Worm (Caenorhabditis elegans) whole organism, L4 larva: ENCODE measurements around the gene C49C8.3.

ENCODE experiments used
- F10B5.3 ChIP-seq: sonication (generic microtip); optimal IDR thresholded peaks from 2 replicates; lab custom pipeline; 2016; ENCODE audit warnings: mild to moderate bottlenecking, missing genetic modification characterization, missing compliant biosample characterization
- F44E2.7 ChIP-seq: fragments of 200-800 bp; sonication (Bioruptor generic); IDR thresholded peaks from 2 replicates; pipeline ENCODE4 v2.1.2; 2022; ENCODE audit warnings: missing genetic modification characterization, missing compliant biosample characterization
- Y48G9A.11 ChIP-seq: fragments of 200-800 bp; sonication (Bioruptor generic); IDR thresholded peaks from 2 replicates; pipeline ENCODE4 v1.3.6; 2022; ENCODE audit warnings: missing genetic modification reagents, missing genetic modification characterization, missing compliant biosample characterization
- aha-1 ChIP-seq: fragments of 150-350 bp; peaks from one replicate; lab custom pipeline; 2014; ENCODE audit warnings: missing biosample characterization, missing genetic modification characterization
- arid-1 ChIP-seq: fragments of 200-800 bp; sonication (Bioruptor generic); conservative IDR thresholded peaks from 2 replicates; pipeline ENCODE4 v1.3.6; 2022; ENCODE audit warnings: missing genetic modification reagents, missing genetic modification characterization, missing compliant biosample characterization
- ceh-62 ChIP-seq: sonication (generic microtip); optimal IDR thresholded peaks from 2 replicates; lab custom pipeline; 2017; ENCODE audit warnings: missing biosample characterization, missing genetic modification characterization
- ceh-82 ChIP-seq: sonication (generic microtip); optimal IDR thresholded peaks from 2 replicates; lab custom pipeline; 2017; ENCODE audit warnings: missing biosample characterization, missing genetic modification characterization
- daf-12 ChIP-seq: fragments of 150-350 bp; optimal IDR thresholded peaks from 2 replicates; lab custom pipeline; 2014; ENCODE audit warnings: missing biosample characterization, missing genetic modification reagents, missing genetic modification characterization
- daf-16 ChIP-seq, 3 experiments: sonication (generic microtip); optimal IDR thresholded peaks; 2 replicates each; lab custom pipeline; 2016 to 2017; ENCODE audit warnings: missing genetic modification characterization in 3 of 3, missing genetic modification reagents in 3 of 3, mild to moderate bottlenecking in 2 of 3, missing compliant biosample characterization in 2 of 3, missing biosample characterization in 1 of 3, moderate library complexity in 1 of 3
- daf-19 ChIP-seq: fragments of 200-800 bp; sonication (Bioruptor generic); conservative IDR thresholded peaks from 2 replicates; pipeline ENCODE4 v1.3.6; 2022; ENCODE audit warnings: missing genetic modification characterization, missing compliant biosample characterization
- dmd-9 ChIP-seq: fragments of 200-800 bp; sonication (Bioruptor generic); IDR thresholded peaks from 2 replicates; pipeline ENCODE4 v1.3.6; 2022; ENCODE audit warnings: missing genetic modification reagents, missing genetic modification characterization, missing compliant biosample characterization
- duxl-1 ChIP-seq: sonication (generic microtip); optimal IDR thresholded peaks from 2 replicates; lab custom pipeline; 2016; ENCODE audit warnings: mild to moderate bottlenecking, missing genetic modification characterization, moderate library complexity, missing compliant biosample characterization; ENCODE audit not compliant: poor library complexity
- egl-27 ChIP-seq: sonication (generic microtip); optimal IDR thresholded peaks from 3 replicates; lab custom pipeline; 2017; ENCODE audit warnings: missing biosample characterization, missing genetic modification reagents, missing genetic modification characterization
- gei-8 ChIP-seq: fragments of 200-800 bp; sonication (Bioruptor generic); optimal IDR thresholded peaks from 2 replicates; lab custom pipeline; 2018; ENCODE audit warnings: mild to moderate bottlenecking, missing genetic modification characterization, missing compliant biosample characterization
- hmg-1.1 ChIP-seq: fragments of 200-800 bp; sonication (Bioruptor generic); IDR thresholded peaks from 2 replicates; pipeline ENCODE4 v1.3.6; 2022; ENCODE audit warnings: missing genetic modification reagents, missing genetic modification characterization, missing compliant biosample characterization
- lin-39 ChIP-seq: fragments of 150-350 bp; optimal IDR thresholded peaks from 2 replicates; lab custom pipeline; 2014; ENCODE audit warnings: missing biosample characterization, missing genetic modification reagents, missing genetic modification characterization
- lsy-2 ChIP-seq, 2 experiments: fragments of 150-350 bp in 1 of 2; sonication (generic microtip) in 1 of 2; optimal IDR thresholded peaks; 2 replicates each; lab custom pipeline; 2014 to 2017; ENCODE audit warnings: missing biosample characterization in 2 of 2, missing genetic modification characterization in 2 of 2
- madf-5 ChIP-seq, 2 experiments: fragments of 200-800 bp; sonication (Bioruptor generic); IDR thresholded peaks; 2 replicates each; pipeline ENCODE4 v1.3.6; 2022; ENCODE audit warnings: missing compliant biosample characterization in 2 of 2, missing genetic modification characterization in 2 of 2
- mdl-1 ChIP-seq, 2 experiments: fragments of 150-350 bp in 1 of 2; sonication (generic microtip) in 1 of 2; optimal IDR thresholded peaks; 2 replicates each; lab custom pipeline; 2014 to 2017; ENCODE audit warnings: missing biosample characterization in 2 of 2, missing genetic modification characterization in 2 of 2
- mep-1 ChIP-seq: fragments of 150-350 bp; sonication (generic microtip); optimal IDR thresholded peaks from 3 replicates; lab custom pipeline; 2014; ENCODE audit warnings: missing biosample characterization, missing genetic modification characterization
- nhr-10 ChIP-seq: fragments of 150-350 bp; optimal IDR thresholded peaks from 2 replicates; lab custom pipeline; 2014; ENCODE audit warnings: missing biosample characterization, missing genetic modification characterization
- nhr-102 ChIP-seq: sonication (generic microtip); optimal IDR thresholded peaks from 2 replicates; lab custom pipeline; 2016; ENCODE audit warnings: mild to moderate bottlenecking, missing genetic modification characterization, moderate library complexity, missing compliant biosample characterization
- nhr-25 ChIP-seq: sonication (generic microtip); optimal IDR thresholded peaks from 2 replicates; lab custom pipeline; 2017; ENCODE audit warnings: missing genetic modification characterization, mild to moderate bottlenecking, missing compliant biosample characterization, antibody characterized with exemption, moderate library complexity, borderline replicate concordance; ENCODE audit not compliant: insufficient read depth
- nhr-41 ChIP-seq: fragments of 200-800 bp; sonication (Bioruptor generic); IDR thresholded peaks from 2 replicates; pipeline ENCODE4 v1.3.6; 2022; ENCODE audit warnings: missing genetic modification reagents, missing genetic modification characterization, missing compliant biosample characterization
- nhr-42 ChIP-seq: fragments of 200-800 bp; sonication (Bioruptor generic); IDR thresholded peaks from 2 replicates; pipeline ENCODE4 v1.3.6; 2022; ENCODE audit warnings: missing genetic modification characterization, missing compliant biosample characterization
- pha-4 ChIP-seq, 2 experiments: fragments of 150-350 bp in 1 of 2; fragments of 200-800 bp in 1 of 2; sonication (Bioruptor generic) in 1 of 2; IDR thresholded peaks in 1 of 2; optimal IDR thresholded peaks in 1 of 2; 2 replicates each; pipeline versions ENCODE4 v1.3.6 to Lab custom; 2014 to 2022; ENCODE audit warnings: missing genetic modification characterization in 2 of 2, missing genetic modification reagents in 2 of 2, missing biosample characterization in 1 of 2, missing compliant biosample characterization in 1 of 2
- rbr-2 ChIP-seq: sonication (generic microtip); optimal IDR thresholded peaks from 2 replicates; lab custom pipeline; 2016; ENCODE audit warnings: missing genotype, missing genetic modification characterization, missing compliant biosample characterization
- skn-1 ChIP-seq: fragments of 150-350 bp; optimal IDR thresholded peaks from 2 replicates; lab custom pipeline; 2014; ENCODE audit warnings: missing biosample characterization, missing genetic modification characterization
- snpc-1.2 ChIP-seq: fragments of 200-800 bp; sonication (Bioruptor generic); IDR thresholded peaks from 2 replicates; pipeline ENCODE4 v1.3.6; 2022; ENCODE audit warnings: missing genetic modification reagents, missing genetic modification characterization, missing compliant biosample characterization
- spr-1 ChIP-seq: sonication (generic microtip); optimal IDR thresholded peaks from 2 replicates; lab custom pipeline; 2016; ENCODE audit warnings: mild to moderate bottlenecking, missing genetic modification characterization, missing compliant biosample characterization
- unc-62 ChIP-seq, 3 experiments: fragments of 150-350 bp in 1 of 3; sonication (generic microtip); optimal IDR thresholded peaks in 2 of 3; peaks in 1 of 3; 1 replicate in 1 of 3; 2 replicates in 2 of 3; lab custom pipeline; 2014 to 2017; ENCODE audit warnings: missing biosample characterization in 3 of 3, missing genetic modification characterization in 3 of 3, missing genetic modification reagents in 3 of 3, missing genotype in 1 of 3
- zfp-3 ChIP-seq: fragments of 200-800 bp; sonication (Bioruptor generic); conservative IDR thresholded peaks from 2 replicates; pipeline ENCODE4 v1.3.6; 2022; ENCODE audit warnings: missing genetic modification reagents, missing genetic modification characterization, missing compliant biosample characterization
- ztf-11 ChIP-seq: fragments of 150-350 bp; optimal IDR thresholded peaks from 2 replicates; lab custom pipeline; 2014; ENCODE audit warnings: missing biosample characterization, missing genetic modification characterization

The C49C8.3 gene

DNA sequence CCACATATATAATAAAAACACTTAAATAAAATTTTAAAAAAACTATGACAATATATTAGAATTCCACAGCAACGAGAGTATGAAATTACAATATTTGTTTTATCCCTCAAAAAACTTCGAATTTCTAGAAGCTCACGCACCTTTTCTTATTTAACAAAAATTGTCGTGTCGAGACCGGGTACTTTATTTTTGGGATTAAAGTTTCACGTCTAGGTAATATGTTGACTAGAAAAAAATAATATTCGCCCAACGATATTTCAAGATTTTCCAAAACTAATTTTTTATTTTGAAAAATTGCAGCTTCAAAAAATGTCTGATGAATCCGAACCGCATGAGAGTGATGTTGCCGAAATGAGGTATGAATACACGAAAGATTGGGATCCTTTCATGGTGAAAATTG is at the start of gene C49C8.3:
TSS of gene C49C8.3 (plus strand) at position 301 of the 400 bp plus-strand sequence.
- no peak for TF ChIP-seq F10B5.3 (tag; lab: Kevin White, UChicago)
- TF ChIP-seq madf-5 (GFP tag; IDR thresholded peaks at IDR 0.05; lab: Robert Waterston, UW): no peak
- TF ChIP-seq daf-19 (GFP tag; lab: Robert Waterston, UW): no peak
- TF ChIP-seq lin-39: no peak
- TF ChIP-seq dmd-9 (GFP tag; lab: Robert Waterston, UW): no peak
- TF ChIP-seq nhr-42 (GFP tag; lab: Robert Waterston, UW): no peak
- no peak for TF ChIP-seq ceh-82
- TF ChIP-seq skn-1 (tag; lab: Kevin White, UChicago): no peak
- TF ChIP-seq gei-8: no peak

DNA sequence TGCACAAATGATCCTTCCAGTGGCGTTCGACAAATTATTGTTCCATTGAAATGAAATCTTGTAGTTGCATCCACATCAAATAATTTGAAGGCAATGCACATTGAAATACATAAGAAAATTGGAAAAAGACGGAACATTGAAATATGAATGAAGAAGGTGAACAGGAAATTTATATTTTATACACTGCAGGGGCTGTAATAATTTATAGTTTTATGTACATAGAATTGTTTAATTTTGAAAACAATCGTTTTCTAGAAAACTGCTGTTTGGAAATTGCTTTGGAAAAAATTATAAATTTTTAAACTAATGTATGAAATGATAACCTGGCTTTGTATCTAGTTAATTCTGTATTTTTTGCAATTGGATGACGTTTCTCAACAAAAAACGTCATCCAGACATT is 49.2 kb upstream of the C49C8.3 start, which contains the start of gene Y59H11AR.3:
TSS of gene Y59H11AR.3 (minus strand) at position 101 of the 400 bp plus-strand sequence.
- TF ChIP-seq ceh-82 (no peak), zfp-3 (GFP tag; lab: Robert Waterston, UW) (no peak), aha-1 (tag; lab: Kevin White, UChicago) (no peak), daf-12 (tag; lab: Kevin White, UChicago) (no peak), nhr-102 (tag; lab: Kevin White, UChicago) (no peak), egl-27 (tag; lab: Kevin White, UChicago) (no peak)

DNA sequence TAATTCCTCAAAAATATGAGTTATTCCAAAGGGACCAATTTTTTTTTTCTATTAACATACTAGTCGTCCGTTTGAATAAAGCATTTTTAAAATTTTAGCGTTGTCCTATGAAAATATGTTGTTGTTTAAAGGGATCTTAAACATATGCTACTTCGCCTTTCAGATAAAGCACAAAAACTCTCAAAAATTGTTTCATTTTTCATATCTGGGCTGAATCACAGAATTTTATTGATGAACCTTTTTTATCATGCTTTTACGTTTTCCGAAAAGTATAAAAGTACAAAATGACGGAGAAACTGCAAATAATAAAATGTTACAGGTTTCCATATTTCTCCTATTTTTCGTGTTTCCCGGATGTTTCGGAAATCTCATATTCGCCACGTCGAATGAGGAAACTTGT is 48.8 kb upstream of the C49C8.3 start, which contains the start of gene clec-181:
TSS of gene clec-181 (plus strand) at position 301 of the 400 bp plus-strand sequence.
- TF ChIP-seq mep-1 (tag; lab: Kevin White, UChicago) (no peak), mdl-1 (tag; optimal IDR thresholded peaks at IDR 0.05; lab: Kevin White, UChicago) (no peak), nhr-10 (tag; lab: Kevin White, UChicago) (no peak)

DNA sequence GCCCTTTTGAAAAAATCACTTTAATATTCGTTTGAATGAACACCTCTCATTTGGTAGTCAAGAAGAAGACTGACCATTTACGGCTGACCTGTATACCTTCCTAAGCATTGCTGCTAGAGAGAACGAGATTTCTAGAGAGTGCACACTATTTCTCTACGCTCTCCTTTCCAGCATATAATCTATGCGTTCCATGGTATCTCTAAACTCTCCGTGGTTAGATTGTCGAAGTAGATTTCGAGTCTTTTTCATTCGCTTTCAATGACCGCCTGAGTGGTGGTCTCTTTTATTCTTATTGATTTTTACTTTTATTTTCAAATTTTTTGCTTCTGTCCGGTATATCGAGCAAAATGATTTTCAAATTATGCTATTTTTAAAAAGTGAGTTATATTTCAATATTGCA is 47.0 kb upstream of the C49C8.3 start:
- no peak for TF ChIP-seq arid-1 (GFP tag; lab: Robert Waterston, UW)
- TF ChIP-seq spr-1 (tag; lab: Kevin White, UChicago): no peak
- peak in 1 of 2 experiments; percentile 12 for TF ChIP-seq lsy-2 (tag; optimal IDR thresholded peaks at IDR 0.05; lab: Kevin White, UChicago)
- TF ChIP-seq F44E2.7 (GFP tag; lab: Robert Waterston, UW): no peak
- no peak for TF ChIP-seq nhr-42 (GFP tag; lab: Robert Waterston, UW)
- TF ChIP-seq Y48G9A.11 (GFP tag; lab: Robert Waterston, UW): no peak
- TF ChIP-seq duxl-1 (tag; lab: Kevin White, UChicago): peak; percentile 91
- no peak for TF ChIP-seq ceh-62 (tag; lab: Kevin White, UChicago)
- TF ChIP-seq lin-39: no peak
- TF ChIP-seq unc-62 (GFP tag; optimal IDR thresholded peaks at IDR 0.05 in 1 of 2; lab: Kevin White, UChicago): peak in 1 of 2 experiments; percentile 28
- TF ChIP-seq unc-62 (tag; optimal IDR thresholded peaks at IDR 0.05; lab: Kevin White, UChicago): no peak
- TF ChIP-seq hmg-1.1 (GFP tag; lab: Robert Waterston, UW): peak; percentile 45; the same call in 1 of the 2 replicates
- TF ChIP-seq snpc-1.2 (GFP tag; lab: Robert Waterston, UW): no peak
- no peak for TF ChIP-seq ztf-11 (tag; lab: Kevin White, UChicago)
- no peak for TF ChIP-seq nhr-41
- no peak for TF ChIP-seq daf-16 (GFP tag; optimal IDR thresholded peaks at IDR 0.05; lab: Kevin White, UChicago)
- no peak for TF ChIP-seq daf-16 (tag; optimal IDR thresholded peaks at IDR 0.05; lab: Kevin White, UChicago)
- TF ChIP-seq rbr-2 (tag; lab: Kevin White, UChicago): peak; percentile 7
- TF ChIP-seq pha-4 (GFP tag; IDR thresholded peaks at IDR 0.05; lab: Robert Waterston, UW): no peak
- TF ChIP-seq pha-4 (tag; optimal IDR thresholded peaks at IDR 0.05; lab: Kevin White, UChicago): no peak
- TF ChIP-seq nhr-25 (tag; lab: Kevin White, UChicago): no peak
